Worm (Caenorhabditis elegans): Measurements from ENCODE around the gene F31F6.1.

The F31F6.1 gene

ce11 chrX:14851904-14852303 lies 16.2 kb downstream of the F31F6.1 start:
- TF ChIP-seq unc-62 (GFP tag; optimal IDR thresholded peaks at IDR 0.05) = no peak
- TF ChIP-seq mep-1 (tag; optimal IDR thresholded peaks at IDR 0.05) = no peak
- TF ChIP-seq nhr-237 (tag; optimal IDR thresholded peaks at IDR 0.05) = no peak
- TF ChIP-seq nhr-28 (tag; optimal IDR thresholded peaks at IDR 0.05) = no peak
- no peak for TF ChIP-seq ceh-39 (tag; optimal IDR thresholded peaks at IDR 0.05)
- TF ChIP-seq cnd-1 (tag; optimal IDR thresholded peaks at IDR 0.05) = no peak
- TF ChIP-seq elt-1 (tag; optimal IDR thresholded peaks at IDR 0.05; ENCODE audit: borderline replicate concordance, insufficient read depth) = no peak
- no peak for TF ChIP-seq lin-32 (GFP tag; optimal IDR thresholded peaks at IDR 0.05)
- TF ChIP-seq zip-8 (tag; optimal IDR thresholded peaks at IDR 0.05) = no peak
- TF ChIP-seq M03D4.4 (tag; optimal IDR thresholded peaks at IDR 0.05) = no peak
- no peak for TF ChIP-seq nhr-12 (tag; optimal IDR thresholded peaks at IDR 0.05)
- no peak for TF ChIP-seq ceh-83 (GFP tag; optimal IDR thresholded peaks at IDR 0.05)
- no peak for TF ChIP-seq bed-3 (GFP tag; optimal IDR thresholded peaks at IDR 0.05)
- no peak for TF ChIP-seq sem-2 (GFP tag; optimal IDR thresholded peaks at IDR 0.05)

ce11 chrX:14849054-14849453 lies 19.0 kb downstream of the F31F6.1 start, which contains the start of gene acd-3:
TSS of gene acd-3 (plus strand) at chrX:14849275.
- TF ChIP-seq lin-13 (tag; optimal IDR thresholded peaks at IDR 0.05) (no peak), ces-1 (GFP tag; optimal IDR thresholded peaks at IDR 0.05) (no peak), lin-32 (GFP tag; optimal IDR thresholded peaks at IDR 0.05) (no peak), unc-120 (tag; optimal IDR thresholded peaks at IDR 0.05; ENCODE audit: poor library complexity, severe bottlenecking) (no peak), snpc-4 (tag; optimal IDR thresholded peaks at IDR 0.05) (no peak), nhr-76 (tag; optimal IDR thresholded peaks at IDR 0.05) (no peak), mls-2 (tag; optimal IDR thresholded peaks at IDR 0.05) (no peak), drap-1 (GFP tag; optimal IDR thresholded peaks at IDR 0.05) (no peak), ceh-39 (tag; optimal IDR thresholded peaks at IDR 0.05) (no peak), unc-39 (tag; optimal IDR thresholded peaks at IDR 0.05) (no peak), flh-1 (GFP tag; optimal IDR thresholded peaks at IDR 0.05) (no peak), hlh-1 (tag; optimal IDR thresholded peaks at IDR 0.05) (no peak), unc-62 (GFP tag; optimal IDR thresholded peaks at IDR 0.05) (no peak), tbx-8 (GFP tag; optimal IDR thresholded peaks at IDR 0.05) (no peak), pha-4 (tag; optimal IDR thresholded peaks at IDR 0.05) (no peak), sem-2 (GFP tag; optimal IDR thresholded peaks at IDR 0.05) (no peak)

ce11 chrX:14845637-14846036 lies 22.5 kb downstream of the F31F6.1 start, which contains the start of gene egrh-1:
TSS of gene egrh-1 (plus strand) at chrX:14845937.
- TF ChIP-seq flh-1 (GFP tag; optimal IDR thresholded peaks at IDR 0.05) (no peak), ceh-39 (tag; optimal IDR thresholded peaks at IDR 0.05) (no peak), cnd-1 (tag; optimal IDR thresholded peaks at IDR 0.05) (no peak), lsy-2 (tag; optimal IDR thresholded peaks at IDR 0.05) (no peak), sptf-1 (tag; optimal IDR thresholded peaks at IDR 0.05) (no peak), elt-3 (tag; optimal IDR thresholded peaks at IDR 0.05) (no peak), ceh-83 (GFP tag; optimal IDR thresholded peaks at IDR 0.05) (no peak), nhr-12 (tag; optimal IDR thresholded peaks at IDR 0.05) (no peak), unc-120 (tag; optimal IDR thresholded peaks at IDR 0.05; ENCODE audit: poor library complexity, severe bottlenecking) (no peak), sem-2 (GFP tag; optimal IDR thresholded peaks at IDR 0.05) (no peak), zip-8 (tag; optimal IDR thresholded peaks at IDR 0.05) (no peak), ham-2 (GFP tag; optimal IDR thresholded peaks at IDR 0.05) (no peak), blmp-1 (tag; optimal IDR thresholded peaks at IDR 0.05) (no peak), mls-2 (tag; optimal IDR thresholded peaks at IDR 0.05) (no peak), mep-1 (tag; optimal IDR thresholded peaks at IDR 0.05) (no peak), nhr-237 (tag; optimal IDR thresholded peaks at IDR 0.05) (no peak), pha-4 (tag; optimal IDR thresholded peaks at IDR 0.05) (no peak)

- TF ChIP-seq nhr-237 (tag; optimal IDR thresholded peaks at IDR 0.05) (no peak), ces-1 (GFP tag; optimal IDR thresholded peaks at IDR 0.05) (no peak), cnd-1 (tag; optimal IDR thresholded peaks at IDR 0.05) (no peak), ceh-83 (GFP tag; optimal IDR thresholded peaks at IDR 0.05) (no peak), lin-13 (tag; optimal IDR thresholded peaks at IDR 0.05) (no peak), lsy-2 (tag; optimal IDR thresholded peaks at IDR 0.05) (no peak), ztf-11 (tag; optimal IDR thresholded peaks at IDR 0.05) (no peak), blmp-1 (tag; optimal IDR thresholded peaks at IDR 0.05) (no peak), sptf-1 (tag; optimal IDR thresholded peaks at IDR 0.05) (no peak)
These were observed 23.6 kb downstream of the F31F6.1 start for ce11 chrX:14844481-14844880.
